Worm (Caenorhabditis elegans): ENCODE measurements around the gene F55H2.7.
A peak's percentile ranks its signal among the peaks of the same experiment; 100 is the strongest.

The F55H2.7 gene

DNA sequence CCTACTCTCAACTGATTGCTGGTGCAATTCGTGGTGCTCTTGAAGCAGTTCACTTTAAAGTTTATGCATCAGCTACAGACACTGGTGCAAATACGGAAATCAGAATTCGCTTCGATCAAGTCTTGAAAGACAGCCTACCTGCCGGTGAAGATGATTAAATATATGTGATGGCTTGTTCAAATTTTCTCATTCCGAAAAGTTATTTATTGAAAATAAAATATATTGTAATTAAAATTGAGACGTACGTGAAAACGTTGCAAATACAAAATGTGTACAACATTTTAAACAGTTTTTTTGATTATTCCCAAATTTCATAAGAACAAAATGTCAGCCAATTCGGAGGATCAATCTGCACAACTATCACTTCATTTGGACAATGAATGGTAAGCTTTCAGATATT, 10.8 kb upstream of the F55H2.7 start, which contains the start of gene ZK1098.6:
TSS of gene ZK1098.6 (plus strand) at position 301 of the 400 bp plus-strand sequence.
- TF ChIP-seq ceh-44 (GFP tag; IDR thresholded peaks at IDR 0.05) (no peak), ceh-20 (GFP tag; IDR thresholded peaks at IDR 0.05) (no peak), lin-1 (GFP tag; IDR thresholded peaks at IDR 0.05) (no peak), mes-2 (tag; optimal IDR thresholded peaks at IDR 0.05; ENCODE audit: poor library complexity, severe bottlenecking) (no peak), lin-15B (tag; optimal IDR thresholded peaks at IDR 0.05) (no peak), lin-13 (GFP tag; optimal IDR thresholded peaks at IDR 0.05) (no peak), tra-1 (GFP tag; IDR thresholded peaks at IDR 0.05) (no peak), lsy-2 (tag; optimal IDR thresholded peaks at IDR 0.05) (no peak), dpl-1 (GFP tag; optimal IDR thresholded peaks at IDR 0.05) (no peak), unc-62 (GFP tag; optimal IDR thresholded peaks at IDR 0.05 in 1 of 2) (no peak), unc-62 (tag; optimal IDR thresholded peaks at IDR 0.05) (no peak), nhr-48 (tag; optimal IDR thresholded peaks at IDR 0.05) (no peak), hmg-1.1 (GFP tag; IDR thresholded peaks at IDR 0.05) (no peak), egl-43 (GFP tag; IDR thresholded peaks at IDR 0.05) (no peak)

DNA sequence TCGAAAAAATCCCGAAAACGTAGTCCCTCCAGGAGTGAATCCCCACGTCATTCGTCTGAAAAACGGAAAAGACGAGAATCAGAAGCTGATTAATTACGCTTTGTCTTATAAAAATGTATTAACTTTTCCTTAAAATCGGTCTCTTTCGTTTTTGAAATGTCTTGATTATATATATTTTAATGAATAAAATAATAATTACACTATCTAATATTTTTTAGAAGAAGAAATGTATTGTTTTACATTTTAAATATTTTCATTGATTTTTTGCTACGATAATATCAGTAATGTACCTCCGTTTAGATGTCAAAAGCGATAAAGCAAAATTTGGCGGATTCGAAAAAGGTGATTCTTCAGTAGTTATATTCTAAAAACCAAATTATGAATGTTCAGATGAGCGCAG, 9.2 kb upstream of the F55H2.7 start, which contains the start of gene trpp-3:
TSS of gene trpp-3 (plus strand) at position 301 of the 400 bp plus-strand sequence.
- no peak for TF ChIP-seq mes-2 (tag; optimal IDR thresholded peaks at IDR 0.05; ENCODE audit: poor library complexity, severe bottlenecking)
- TF ChIP-seq hmg-1.1 (GFP tag; IDR thresholded peaks at IDR 0.05), result no peak
- TF ChIP-seq ctbp-1 (GFP tag; IDR thresholded peaks at IDR 0.05), result no peak
- TF ChIP-seq dve-1 (tag; optimal IDR thresholded peaks at IDR 0.05; ENCODE audit: insufficient read depth), result no peak
- no peak for TF ChIP-seq gei-8 (GFP tag; optimal IDR thresholded peaks at IDR 0.05)
- TF ChIP-seq nhr-76 (tag; optimal IDR thresholded peaks at IDR 0.05), result no peak
- no peak for TF ChIP-seq F37D6.2 (tag; optimal IDR thresholded peaks at IDR 0.05)
- no peak for TF ChIP-seq nhr-111 (GFP tag; optimal IDR thresholded peaks at IDR 0.05)
- no peak for TF ChIP-seq lin-39 (tag; optimal IDR thresholded peaks at IDR 0.05)

DNA sequence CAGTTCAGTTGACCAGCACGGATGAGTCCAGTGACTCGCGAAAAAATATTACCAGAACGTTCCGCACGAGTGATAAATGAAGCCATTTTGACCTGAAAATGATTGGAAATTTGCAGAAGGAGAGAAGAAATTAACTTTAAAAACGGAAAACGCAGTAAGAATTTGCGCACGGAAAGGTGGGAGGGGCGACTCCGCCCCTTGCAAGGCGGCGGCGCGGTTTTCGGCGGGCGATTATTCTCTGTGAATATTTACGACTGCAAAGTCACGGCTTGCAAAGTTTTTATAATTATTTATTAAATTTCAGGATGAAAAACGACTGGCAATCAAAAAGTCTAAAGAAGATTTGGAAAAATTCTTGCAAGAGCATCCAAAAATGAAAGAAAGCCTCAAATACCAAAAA, 7.5 kb upstream of the F55H2.7 start, which contains the start of gene mrps-23:
TSS of gene mrps-23 (minus strand) at position 92 of the 400 bp plus-strand sequence.
- no peak for TF ChIP-seq ceh-20 (GFP tag; IDR thresholded peaks at IDR 0.05)
- TF ChIP-seq spr-1 (tag; optimal IDR thresholded peaks at IDR 0.05), result peak; percentile 12
- no peak for TF ChIP-seq ctbp-1 (GFP tag; IDR thresholded peaks at IDR 0.05)
- TF ChIP-seq nhr-10 (tag; optimal IDR thresholded peaks at IDR 0.05), result no peak
- TF ChIP-seq hlh-11 (tag; optimal IDR thresholded peaks at IDR 0.05), result peak; percentile 4
- peak; percentile 60 for TF ChIP-seq mes-2 (tag; optimal IDR thresholded peaks at IDR 0.05; ENCODE audit: poor library complexity, severe bottlenecking)
- no peak for TF ChIP-seq daf-16 (GFP tag; optimal IDR thresholded peaks at IDR 0.05)
- peak; percentile 5 for TF ChIP-seq daf-16 (tag; optimal IDR thresholded peaks at IDR 0.05)
- no peak for TF ChIP-seq nhr-25 (tag; optimal IDR thresholded peaks at IDR 0.05; ENCODE audit: borderline replicate concordance, insufficient read depth)
- TF ChIP-seq lsy-2 (tag; optimal IDR thresholded peaks at IDR 0.05), result peak in 1 of 2 experiments; percentile 42
- peak; percentile 41 for TF ChIP-seq lin-38 (GFP tag; IDR thresholded peaks at IDR 0.05)
- no peak for TF ChIP-seq daf-19 (GFP tag; conservative IDR thresholded peaks at IDR 0.05)
- TF ChIP-seq F26F4.8 (GFP tag; conservative IDR thresholded peaks at IDR 0.05), result no peak
- TF ChIP-seq nhr-41 (GFP tag; IDR thresholded peaks at IDR 0.05), result no peak
- TF ChIP-seq dpl-1 (GFP tag; optimal IDR thresholded peaks at IDR 0.05), result peak; percentile 14
- TF ChIP-seq aly-2 (tag; optimal IDR thresholded peaks at IDR 0.05), result no peak
- no peak for TF ChIP-seq tra-1 (GFP tag; IDR thresholded peaks at IDR 0.05)
- peak; percentile 11 for TF ChIP-seq dve-1 (tag; optimal IDR thresholded peaks at IDR 0.05; ENCODE audit: insufficient read depth)
- TF ChIP-seq unc-62 (GFP tag; optimal IDR thresholded peaks at IDR 0.05 in 1 of 2), result no peak
- no peak for TF ChIP-seq unc-62 (tag; optimal IDR thresholded peaks at IDR 0.05)

DNA sequence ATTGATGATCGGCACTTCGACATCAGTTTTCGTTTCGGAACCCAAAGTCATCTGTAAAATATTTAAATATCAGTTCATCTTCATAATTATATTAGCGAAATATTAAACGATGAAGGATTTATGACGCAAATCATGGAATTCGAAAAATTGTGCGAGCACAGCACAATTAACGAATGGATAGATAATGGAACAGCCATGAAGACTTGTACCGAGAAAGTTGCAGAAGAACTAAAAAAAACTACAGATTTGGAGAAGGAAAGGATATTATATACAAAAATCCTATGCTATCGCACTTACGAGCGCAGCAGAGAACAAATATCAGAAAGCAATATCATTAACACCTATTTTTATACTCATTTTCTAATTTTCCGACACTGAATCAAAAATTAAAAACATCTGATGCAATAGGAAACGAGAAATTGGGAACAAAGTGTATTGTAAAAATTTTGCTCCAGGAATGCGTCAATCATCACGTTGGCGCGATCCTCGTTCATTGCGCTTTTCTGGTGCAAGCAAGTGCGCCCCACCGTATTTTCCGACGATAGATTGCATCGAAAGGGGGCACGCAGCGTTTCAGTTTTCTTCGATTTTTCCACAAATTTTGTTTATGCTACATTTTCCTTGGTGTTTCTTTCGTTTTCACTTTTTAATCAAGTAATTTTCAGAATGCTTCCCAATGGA, 5.5 kb upstream of the F55H2.7 start, which contains the start of the genes clu-1 and prp-40:
TSS of gene clu-1 (minus strand) at position 51 of the 681 bp plus-strand sequence.
TSS of gene prp-40 (plus strand) at position 666 of the 681 bp plus-strand sequence.
- TF ChIP-seq lin-15B (tag; optimal IDR thresholded peaks at IDR 0.05), result peak; percentile 20
- TF ChIP-seq saeg-2 (GFP tag; IDR thresholded peaks at IDR 0.05), result no peak
- no peak for TF ChIP-seq madf-5 (GFP tag; IDR thresholded peaks at IDR 0.05)
- no peak for TF ChIP-seq sdz-12 (GFP tag; optimal IDR thresholded peaks at IDR 0.05)
- TF ChIP-seq ceh-32 (tag; optimal IDR thresholded peaks at IDR 0.05; ENCODE audit: poor library complexity), result no peak
- TF ChIP-seq zag-1 (tag; optimal IDR thresholded peaks at IDR 0.05), result no peak
- peak; percentile 49 to 69 for TF ChIP-seq hif-1 (tag; optimal IDR thresholded peaks at IDR 0.05)
- TF ChIP-seq cey-2 (tag; optimal IDR thresholded peaks at IDR 0.05; ENCODE audit: borderline replicate concordance, insufficient read depth), result no peak
- TF ChIP-seq F10B5.3 (tag; optimal IDR thresholded peaks at IDR 0.05), result peak; percentile 36
- peak in 1 of 2 experiments; percentile 55 for TF ChIP-seq daf-16 (GFP tag; optimal IDR thresholded peaks at IDR 0.05)
- peak; percentile 72 for TF ChIP-seq daf-16 (tag; optimal IDR thresholded peaks at IDR 0.05)
- no peak for TF ChIP-seq zfp-2 (tag; optimal IDR thresholded peaks at IDR 0.05)
- peak; percentile 78 for TF ChIP-seq nhr-77 (tag; optimal IDR thresholded peaks at IDR 0.05)
- TF ChIP-seq F37D6.2 (tag; optimal IDR thresholded peaks at IDR 0.05), result peak; percentile 51
- TF ChIP-seq snpc-4 (tag; optimal IDR thresholded peaks at IDR 0.05), result peak; percentile 23

Measured in whole organism, L4 larva.